Fruit fly (Drosophila melanogaster): ENCODE data around the gene CG4598.

CG4598 gene

DNA sequence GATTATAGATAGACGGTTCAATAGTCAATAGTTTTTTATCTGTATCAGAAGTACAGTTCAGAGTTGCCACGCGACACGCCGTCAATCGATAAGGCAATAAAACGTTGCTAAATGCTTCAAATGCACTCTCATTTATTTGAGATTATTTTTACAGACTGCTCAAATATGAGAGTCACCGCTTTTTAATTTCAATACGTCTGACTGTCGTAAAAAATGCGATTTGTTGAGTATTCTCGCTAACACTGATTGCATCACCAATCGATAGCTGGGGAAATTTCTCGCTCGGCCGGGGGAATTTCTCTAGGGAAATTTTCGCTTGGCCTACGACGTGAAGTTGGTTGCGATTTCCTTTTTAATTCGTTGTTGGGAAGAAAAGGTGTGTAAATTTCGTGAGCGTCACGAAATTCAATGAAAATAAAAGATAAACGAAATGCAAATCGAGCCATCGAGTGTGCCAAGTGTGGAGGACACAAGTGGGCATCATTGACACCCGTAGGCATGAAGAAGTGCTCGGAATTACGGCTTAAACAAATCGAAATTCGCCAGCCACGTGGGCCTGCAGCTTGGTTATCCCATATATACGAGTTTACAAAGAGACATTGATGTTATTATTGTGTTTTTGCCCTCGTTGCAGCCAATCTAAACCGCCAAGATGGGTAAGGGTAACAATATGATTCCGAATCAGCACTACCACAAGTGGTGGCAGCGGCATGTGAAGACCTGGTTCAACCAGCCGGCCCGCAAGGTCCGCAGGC lies 48.7 kb downstream of the CG4598 start, which contains the start of the genes Dref and RpL13 (continued):
- TF ChIP-seq phol (tag; optimal IDR thresholded peaks at IDR 0.05), result peak; percentile 74
- TF ChIP-seq Blimp-1 (GFP tag; optimal IDR thresholded peaks at IDR 0.05), result peak; percentile 66
- TF ChIP-seq gcm2 (GFP tag; optimal IDR thresholded peaks at IDR 0.05), result peak; percentile 80
- peak; percentile 74 for TF ChIP-seq ERR (GFP tag; optimal IDR thresholded peaks at IDR 0.05)
- TF ChIP-seq CG8478 (optimal IDR thresholded peaks at IDR 0.05), result no peak
- peak; percentile 95 for TF ChIP-seq CG9727 (GFP tag; optimal IDR thresholded peaks at IDR 0.05)
- TF ChIP-seq chm (GFP tag; IDR thresholded peaks at IDR 0.05), result peak; percentile 95
- TF ChIP-seq CG14965 (GFP tag; optimal IDR thresholded peaks at IDR 0.05; ENCODE audit: borderline replicate concordance), result no peak
- TF ChIP-seq cad (GFP tag; optimal IDR thresholded peaks at IDR 0.05), result no peak

DNA sequence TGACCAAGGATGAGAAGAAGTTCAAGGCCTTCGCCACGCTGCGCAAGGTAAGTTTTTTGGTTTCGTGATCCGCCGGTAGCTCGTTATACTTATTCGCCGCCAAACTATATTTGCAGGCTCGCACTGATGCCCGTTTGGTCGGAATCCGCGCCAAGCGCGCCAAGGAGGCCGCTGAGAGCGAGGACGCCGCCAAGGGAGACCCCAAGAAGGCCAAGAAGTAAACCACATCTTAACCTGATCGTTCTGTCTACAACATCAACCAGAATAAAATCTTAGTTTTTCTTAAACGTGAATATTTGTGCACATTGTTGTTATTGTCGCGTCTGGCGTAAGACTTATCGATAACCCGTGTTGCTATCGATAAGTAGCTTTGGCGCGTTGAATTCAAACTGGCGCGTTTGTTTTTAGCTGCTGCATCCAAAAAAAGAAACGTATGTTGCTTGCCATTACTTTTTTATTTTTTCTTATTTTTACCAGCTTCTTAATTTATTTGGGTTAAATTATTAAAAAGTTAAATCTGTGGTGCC lies 49.8 kb downstream of the CG4598 start:
- no peak for TF ChIP-seq zfh2 (GFP tag; optimal IDR thresholded peaks at IDR 0.05)
- TF ChIP-seq Poxn (GFP tag; IDR thresholded peaks at IDR 0.05), result no peak
- 0 out of 3 replicates have a peak, but pooled peaks have one; percentile 43 for TF ChIP-seq CG14860 (GFP tag; IDR thresholded peaks at IDR 0.05; ENCODE audit: partially characterized antibody)
- no peak for TF ChIP-seq CG6765 (GFP tag; optimal IDR thresholded peaks at IDR 0.05)
- TF ChIP-seq Antp (GFP tag; optimal IDR thresholded peaks at IDR 0.05), result no peak
- no peak for TF ChIP-seq Dfd (GFP tag; optimal IDR thresholded peaks at IDR 0.05)
- no peak for TF ChIP-seq tap (tag; optimal IDR thresholded peaks at IDR 0.05)
- TF ChIP-seq da (GFP tag; optimal IDR thresholded peaks at IDR 0.05), result no peak
- no peak for TF ChIP-seq CG6854 (GFP tag; optimal IDR thresholded peaks at IDR 0.05)
- no peak for TF ChIP-seq aop (GFP tag; IDR thresholded peaks at IDR 0.05)
- no peak for TF ChIP-seq otp (GFP tag; IDR thresholded peaks at IDR 0.05)
- no peak for TF ChIP-seq CG33557 (GFP tag; optimal IDR thresholded peaks at IDR 0.05)
- TF ChIP-seq Dref (GFP tag; IDR thresholded peaks at IDR 0.05), result peak; percentile 83
- no peak for TF ChIP-seq Hmx (GFP tag; optimal IDR thresholded peaks at IDR 0.05)
- TF ChIP-seq CG2116 (GFP tag; optimal IDR thresholded peaks at IDR 0.05), result peak; percentile 45
- TF ChIP-seq CG5245 (GFP tag; optimal IDR thresholded peaks at IDR 0.05), result no peak
- TF ChIP-seq knrl (GFP tag; IDR thresholded peaks at IDR 0.05; ENCODE audit: partially characterized antibody), result no peak
- peak; percentile 20 for TF ChIP-seq CG2712 (tag; optimal IDR thresholded peaks at IDR 0.05)
- no peak for TF ChIP-seq CG7745 (tag; optimal IDR thresholded peaks at IDR 0.05)
- no peak for TF ChIP-seq CG17385 (GFP tag; optimal IDR thresholded peaks at IDR 0.05)
- no peak for TF ChIP-seq NC2β (GFP tag; optimal IDR thresholded peaks at IDR 0.05)
- TF ChIP-seq CG12219 (GFP tag; optimal IDR thresholded peaks at IDR 0.05), result no peak
- no peak for TF ChIP-seq ase (GFP tag; IDR thresholded peaks at IDR 0.05)
- peak; percentile 27; the same call in 1 of the 2 replicates for TF ChIP-seq amos (GFP tag; IDR thresholded peaks at IDR 0.05; ENCODE audit: partially characterized antibody)
- no peak for TF ChIP-seq D19A (tag; optimal IDR thresholded peaks at IDR 0.05)
- no peak for TF ChIP-seq wek (GFP tag; optimal IDR thresholded peaks at IDR 0.05)
- TF ChIP-seq CG8944 (GFP tag; optimal IDR thresholded peaks at IDR 0.05), result no peak
- no peak for TF ChIP-seq ro (GFP tag; IDR thresholded peaks at IDR 0.05)
- no peak for TF ChIP-seq sima (GFP tag; optimal IDR thresholded peaks at IDR 0.05)
- TF ChIP-seq croc (GFP tag; conservative IDR thresholded peaks at IDR 0.05), result no peak
- TF ChIP-seq Hr3 (GFP tag; optimal IDR thresholded peaks at IDR 0.05), result no peak
- no peak for TF ChIP-seq ERR (GFP tag; optimal IDR thresholded peaks at IDR 0.05)
- no peak for TF ChIP-seq Hsf (GFP tag; optimal IDR thresholded peaks at IDR 0.05)
- TF ChIP-seq CG17359 (tag; optimal IDR thresholded peaks at IDR 0.05), result no peak
- TF ChIP-seq unpg (GFP tag; optimal IDR thresholded peaks at IDR 0.05), result no peak
- TF ChIP-seq CG4328 (GFP tag; optimal IDR thresholded peaks at IDR 0.05), result no peak
- no peak for TF ChIP-seq CG8089 (GFP tag; optimal IDR thresholded peaks at IDR 0.05)
- TF ChIP-seq CG3995 (GFP tag; optimal IDR thresholded peaks at IDR 0.05), result no peak
- TF ChIP-seq Doc3 (GFP tag; IDR thresholded peaks at IDR 0.05; ENCODE audit: partially characterized antibody), result 0 out of 3 replicates have a peak, but pooled peaks have one; percentile 28
- TF ChIP-seq NfI (GFP tag; optimal IDR thresholded peaks at IDR 0.05), result no peak

Data from whole organism, embryonic.